Worm (Caenorhabditis elegans): Measurements from ENCODE around the gene F39C12.1.

Gene F39C12.1

DNA sequence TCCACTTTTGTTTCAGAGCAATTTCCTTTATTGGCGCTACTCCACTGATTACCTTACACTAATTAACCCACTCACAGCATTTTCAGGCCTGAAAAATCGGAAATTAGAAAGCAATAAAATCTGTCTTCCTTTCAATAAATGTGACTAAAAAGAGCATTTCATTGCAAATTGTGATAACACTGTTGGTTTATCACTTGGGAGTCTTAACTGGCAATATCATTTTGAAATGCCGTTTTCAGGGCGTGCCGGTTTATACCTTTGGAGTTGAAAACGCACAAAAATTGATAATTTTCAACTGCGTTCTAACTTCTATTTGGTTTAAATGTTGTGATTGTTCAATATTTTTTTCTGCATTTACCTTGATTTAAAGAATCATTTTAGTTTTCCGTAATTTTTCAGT is 30.7 kb downstream of the F39C12.1 start, which contains the start of gene R08E3.1 (continued):
- TF ChIP-seq dve-1 (tag; optimal IDR thresholded peaks at IDR 0.05; ENCODE audit: insufficient read depth) (no peak), snpc-1.2 (GFP tag; IDR thresholded peaks at IDR 0.05) (no peak), snpc-4 (tag; optimal IDR thresholded peaks at IDR 0.05) (no peak), F44E2.7 (GFP tag; IDR thresholded peaks at IDR 0.05) (no peak), nhr-25 (tag; optimal IDR thresholded peaks at IDR 0.05; ENCODE audit: borderline replicate concordance, insufficient read depth) (no peak), nhr-28 (tag; optimal IDR thresholded peaks at IDR 0.05) (peak; percentile 84), unc-130 (GFP tag; optimal IDR thresholded peaks at IDR 0.05) (no peak), nhr-48 (tag; optimal IDR thresholded peaks at IDR 0.05) (no peak), aha-1 (tag) (peak; percentile 67)

- TF ChIP-seq hmg-1.1 (GFP tag; IDR thresholded peaks at IDR 0.05) (no peak), dve-1 (tag; optimal IDR thresholded peaks at IDR 0.05; ENCODE audit: insufficient read depth) (peak; percentile 58), nhr-6 (tag; optimal IDR thresholded peaks at IDR 0.05) (no peak), unc-130 (GFP tag; optimal IDR thresholded peaks at IDR 0.05) (no peak), ama-1 (optimal IDR thresholded peaks at IDR 0.05) (no peak), zag-1 (tag; optimal IDR thresholded peaks at IDR 0.05) (no peak), lin-39 (tag; optimal IDR thresholded peaks at IDR 0.05) (no peak), duxl-1 (tag; optimal IDR thresholded peaks at IDR 0.05; ENCODE audit: poor library complexity) (no peak), Y105C5A.15 (GFP tag; IDR thresholded peaks at IDR 0.05) (no peak), ceh-20 (GFP tag; IDR thresholded peaks at IDR 0.05) (no peak), pqm-1 (tag; optimal IDR thresholded peaks at IDR 0.05) (peak; percentile 90), mxl-2 (GFP tag; conservative IDR thresholded peaks at IDR 0.05) (no peak), T20F7.1 (GFP tag; optimal IDR thresholded peaks at IDR 0.05) (no peak), nhr-237 (tag; optimal IDR thresholded peaks at IDR 0.05) (no peak), zip-2 (tag; optimal IDR thresholded peaks at IDR 0.05) (no peak), nhr-41 (GFP tag; IDR thresholded peaks at IDR 0.05) (no peak), zip-11 (GFP tag; IDR thresholded peaks at IDR 0.05) (no peak), mdl-1 (tag; optimal IDR thresholded peaks at IDR 0.05) (no peak), daf-12 (tag; optimal IDR thresholded peaks at IDR 0.05) (no peak), sdz-12 (GFP tag; optimal IDR thresholded peaks at IDR 0.05) (no peak), R02D3.7 (tag; optimal IDR thresholded peaks at IDR 0.05) (no peak), lim-7 (GFP tag; IDR thresholded peaks at IDR 0.05) (no peak), egl-27 (tag; optimal IDR thresholded peaks at IDR 0.05) (no peak), fos-1 (tag; optimal IDR thresholded peaks at IDR 0.05) (no peak), gei-8 (GFP tag; optimal IDR thresholded peaks at IDR 0.05) (no peak), daf-16 (GFP tag; optimal IDR thresholded peaks at IDR 0.05) (no peak), daf-16 (tag; optimal IDR thresholded peaks at IDR 0.05) (peak; percentile 22), skn-1 (tag; optimal IDR thresholded peaks at IDR 0.05) (no peak), unc-39 (tag; optimal IDR thresholded peaks at IDR 0.05) (no peak), dmd-6 (GFP tag; IDR thresholded peaks at IDR 0.05) (peak; percentile 68), mxl-3 (GFP tag; optimal IDR thresholded peaks at IDR 0.05) (no peak), mdt-29 (GFP tag; IDR thresholded peaks at IDR 0.05) (no peak), nhr-28 (tag; optimal IDR thresholded peaks at IDR 0.05) (peak; percentile 34), madf-9 (GFP tag; conservative IDR thresholded peaks at IDR 0.05) (no peak), fkh-10 (GFP tag; optimal IDR thresholded peaks at IDR 0.05) (no peak), T26A8.4 (GFP tag; IDR thresholded peaks at IDR 0.05) (no peak), ces-1 (GFP tag; optimal IDR thresholded peaks at IDR 0.05) (no peak), snpc-1.2 (GFP tag; IDR thresholded peaks at IDR 0.05) (no peak), dmd-9 (GFP tag; IDR thresholded peaks at IDR 0.05) (no peak), nhr-11 (tag; optimal IDR thresholded peaks at IDR 0.05) (no peak), saeg-2 (GFP tag; IDR thresholded peaks at IDR 0.05) (no peak), nhr-111 (GFP tag; optimal IDR thresholded peaks at IDR 0.05) (no peak), Y5F2A.4 (GFP tag; optimal IDR thresholded peaks at IDR 0.05) (no peak), hlh-11 (tag; optimal IDR thresholded peaks at IDR 0.05) (peak; percentile 53), nhr-76 (tag; optimal IDR thresholded peaks at IDR 0.05) (no peak), arid-1 (GFP tag; conservative IDR thresholded peaks at IDR 0.05) (no peak)
Measured at ce11 chrX:4821602-4822001, 31.4 kb downstream of the F39C12.1 start.

Data from whole organism, L4 larva.